Fruit fly (Drosophila melanogaster): ENCODE measurements around the gene aub.

Gene aub

dm6 chr2L:10987370-10987853 is 13.9 kb downstream of the aub start, which contains the start of the genes piwi and CG12253 (continued):
- TF ChIP-seq lola (GFP tag; optimal IDR thresholded peaks at IDR 0.05), result peak in 1 of 3 experiments; percentile 88
- no peak for TF ChIP-seq gsb (GFP tag; IDR thresholded peaks at IDR 0.05)
- TF ChIP-seq CG4820 (GFP tag; optimal IDR thresholded peaks at IDR 0.05), result peak; percentile 14
- TF ChIP-seq CG9727 (GFP tag; optimal IDR thresholded peaks at IDR 0.05), result peak; percentile 49
- no peak for TF ChIP-seq CG4328 (GFP tag; optimal IDR thresholded peaks at IDR 0.05)
- TF ChIP-seq CG1233 (GFP tag; optimal IDR thresholded peaks at IDR 0.05), result peak; percentile 41
- no peak for TF ChIP-seq Fer2 (tag; optimal IDR thresholded peaks at IDR 0.05)
- TF ChIP-seq CG8478 (optimal IDR thresholded peaks at IDR 0.05), result no peak
- TF ChIP-seq tin (GFP tag; optimal IDR thresholded peaks at IDR 0.05), result peak; percentile 37
- no peak for TF ChIP-seq peb (GFP tag; IDR thresholded peaks at IDR 0.05)
- TF ChIP-seq CG33213 (GFP tag; optimal IDR thresholded peaks at IDR 0.05), result no peak
- peak; percentile 95 for TF ChIP-seq CoRest (tag; optimal IDR thresholded peaks at IDR 0.05)
- no peak for TF ChIP-seq run (tag; optimal IDR thresholded peaks at IDR 0.05)
- peak; percentile 93 for TF ChIP-seq Sox102F (GFP tag; optimal IDR thresholded peaks at IDR 0.05)
- no peak for TF ChIP-seq CG7963 (GFP tag; IDR thresholded peaks at IDR 0.05; ENCODE audit: partially characterized antibody)
- peak; percentile 37 for TF ChIP-seq Six4 (GFP tag; optimal IDR thresholded peaks at IDR 0.05)
- TF ChIP-seq al (GFP tag; IDR thresholded peaks at IDR 0.05), result peak; percentile 65; the same call in 1 of the 2 replicates
- TF ChIP-seq CG16779 (GFP tag; IDR thresholded peaks at IDR 0.05), result no peak
- TF ChIP-seq Nf-YB (GFP tag; optimal IDR thresholded peaks at IDR 0.05), result peak; percentile 70
- peak; percentile 80 for TF ChIP-seq nmo (GFP tag; optimal IDR thresholded peaks at IDR 0.05)
- no peak for TF ChIP-seq CG17186 (GFP tag; optimal IDR thresholded peaks at IDR 0.05)
- TF ChIP-seq chinmo (GFP tag; IDR thresholded peaks at IDR 0.05; ENCODE audit: partially characterized antibody), result no peak
- no peak for TF ChIP-seq Nf-YC (tag; optimal IDR thresholded peaks at IDR 0.05)
- no peak for TF ChIP-seq dimm (GFP tag; IDR thresholded peaks at IDR 0.05)
- TF ChIP-seq CTCF (GFP tag; optimal IDR thresholded peaks at IDR 0.05), result no peak
- TF ChIP-seq H2.0 (GFP tag; IDR thresholded peaks at IDR 0.05), result peak; percentile 70
- peak; percentile 24 for TF ChIP-seq CG18476 (GFP tag; optimal IDR thresholded peaks at IDR 0.05)
- no peak for TF ChIP-seq maf-S (GFP tag; optimal IDR thresholded peaks at IDR 0.05)
- peak; percentile 64 for TF ChIP-seq E2f2 (GFP tag; IDR thresholded peaks at IDR 0.05)
- no peak for TF ChIP-seq ham (GFP tag; IDR thresholded peaks at IDR 0.05)
- TF ChIP-seq B-H1 (GFP tag; IDR thresholded peaks at IDR 0.05), result no peak
- no peak for TF ChIP-seq ftz-f1 (GFP tag; optimal IDR thresholded peaks at IDR 0.05)
- no peak for TF ChIP-seq CG1603 (tag; optimal IDR thresholded peaks at IDR 0.05)
- no peak for TF ChIP-seq aop (GFP tag; IDR thresholded peaks at IDR 0.05)
- TF ChIP-seq crol (GFP tag; IDR thresholded peaks at IDR 0.05), result no peak
- TF ChIP-seq Gsc (GFP tag; IDR thresholded peaks at IDR 0.05), result no peak
- TF ChIP-seq gfzf (GFP tag; optimal IDR thresholded peaks at IDR 0.05), result peak; percentile 69
- no peak for TF ChIP-seq NFAT (GFP tag; IDR thresholded peaks at IDR 0.05)
- TF ChIP-seq CG6689 (GFP tag; IDR thresholded peaks at IDR 0.05), result peak; percentile 43; the same call in 1 of the 2 replicates
- peak; percentile 35 for TF ChIP-seq shn (GFP tag; optimal IDR thresholded peaks at IDR 0.05)
- TF ChIP-seq tna (GFP tag; IDR thresholded peaks at IDR 0.05; ENCODE audit: partially characterized antibody), result no peak
- TF ChIP-seq Stat92E (GFP tag; optimal IDR thresholded peaks at IDR 0.05), result no peak
- TF ChIP-seq CG7556 (GFP tag; optimal IDR thresholded peaks at IDR 0.05), result no peak
- TF ChIP-seq Ptx1 (GFP tag; IDR thresholded peaks at IDR 0.05), result peak; percentile 92
- TF ChIP-seq CrebB (tag; optimal IDR thresholded peaks at IDR 0.05), result peak; percentile 8
- peak in 1 of 2 experiments; percentile 85 for TF ChIP-seq bsh (GFP tag; optimal IDR thresholded peaks at IDR 0.05)
- TF ChIP-seq Camta (GFP tag; optimal IDR thresholded peaks at IDR 0.05), result peak; percentile 21
- peak; percentile 87 for TF ChIP-seq grau (tag; optimal IDR thresholded peaks at IDR 0.05)
- TF ChIP-seq onecut (GFP tag; IDR thresholded peaks at IDR 0.05), result no peak
- no peak for TF ChIP-seq Aef1 (GFP tag; IDR thresholded peaks at IDR 0.05)
- TF ChIP-seq Hsf (GFP tag; optimal IDR thresholded peaks at IDR 0.05), result peak; percentile 77
- peak; percentile 24 for TF ChIP-seq Ets65A (GFP tag)

All from whole organism, embryonic.